Worm (Caenorhabditis elegans) whole organism, early embryonic: Measurements from ENCODE around the gene nhr-25.

Experiments used
- ama-1 ChIP-seq: fragments of 150-350 bp; optimal IDR thresholded peaks from 2 replicates; lab custom pipeline; 2014
- ceh-13 ChIP-seq: fragments of 200-800 bp; sonication (Bioruptor generic); optimal IDR thresholded peaks from 2 replicates; lab custom pipeline; 2018; ENCODE audit warnings: mild to moderate bottlenecking, missing genetic modification characterization, missing compliant biosample characterization
- ceh-36 ChIP-seq: sonication (generic microtip); optimal IDR thresholded peaks from 2 replicates; lab custom pipeline; 2016; ENCODE audit warnings: missing genetic modification characterization, inconsistent platforms, missing compliant biosample characterization
- flt-1 ChIP-seq: fragments of 200-800 bp; sonication (Bioruptor generic); IDR thresholded peaks from 2 replicates; pipeline ENCODE4 v1.3.6; 2022; ENCODE audit warnings: missing genetic modification characterization, missing compliant biosample characterization
- hmbx-1 ChIP-seq: sonication (generic microtip); optimal IDR thresholded peaks from 2 replicates; lab custom pipeline; 2016; ENCODE audit warnings: mild to moderate bottlenecking, missing genetic modification characterization, missing compliant biosample characterization
- hmg-4 ChIP-seq: fragments of 200-800 bp; sonication (Bioruptor generic); optimal IDR thresholded peaks from 2 replicates; lab custom pipeline; 2018; ENCODE audit warnings: mild to moderate bottlenecking, missing genetic modification characterization, missing compliant biosample characterization
- hnd-1 ChIP-seq: sonication (generic microtip); optimal IDR thresholded peaks from 2 replicates; lab custom pipeline; 2016; ENCODE audit warnings: missing genetic modification characterization, missing compliant biosample characterization
- sea-1 ChIP-seq: fragments of 200-800 bp; sonication (Bioruptor generic); conservative IDR thresholded peaks from 2 replicates; pipeline ENCODE4 v1.3.6; 2022; ENCODE audit warnings: missing genetic modification characterization, missing compliant biosample characterization
- tbx-11 ChIP-seq: fragments of 200-800 bp; sonication (Bioruptor generic); IDR thresholded peaks from 2 replicates; pipeline ENCODE4 v1.3.6; 2022; ENCODE audit warnings: missing genetic modification characterization, missing compliant biosample characterization
- tbx-37 ChIP-seq: fragments of 200-800 bp; sonication (Bioruptor generic); conservative IDR thresholded peaks from 2 replicates; pipeline ENCODE4 v1.3.6; 2022; ENCODE audit warnings: missing genetic modification reagents, missing genetic modification characterization, missing compliant biosample characterization
- tra-4 ChIP-seq: sonication (generic microtip); optimal IDR thresholded peaks from 2 replicates; lab custom pipeline; 2017; ENCODE audit warnings: missing genetic modification characterization, missing compliant biosample characterization

- TF ChIP-seq flt-1 (no peak), ama-1 (lab: Kevin White, UChicago) (no peak), tbx-37 (no peak), ceh-36 (tag; lab: Kevin White, UChicago) (no peak), hnd-1 (tag; lab: Kevin White, UChicago) (no peak), hmbx-1 (tag; lab: Kevin White, UChicago) (no peak), ceh-13 (no peak), tra-4 (tag; lab: Kevin White, UChicago) (no peak), sea-1 (GFP tag; lab: Robert Waterston, UW) (no peak), tbx-11 (no peak), hmg-4 (GFP tag; lab: Kevin White, UChicago) (no peak)
Measured at ce11 chrX:13055560-13055959, 47.3 kb downstream of the nhr-25 start, which contains the start of gene K03A11.6.
